Worm (Caenorhabditis elegans): ENCODE data around the gene ani-1.
A peak's percentile ranks its signal among the peaks of the same experiment; 100 is the strongest.

The ani-1 gene

DNA sequence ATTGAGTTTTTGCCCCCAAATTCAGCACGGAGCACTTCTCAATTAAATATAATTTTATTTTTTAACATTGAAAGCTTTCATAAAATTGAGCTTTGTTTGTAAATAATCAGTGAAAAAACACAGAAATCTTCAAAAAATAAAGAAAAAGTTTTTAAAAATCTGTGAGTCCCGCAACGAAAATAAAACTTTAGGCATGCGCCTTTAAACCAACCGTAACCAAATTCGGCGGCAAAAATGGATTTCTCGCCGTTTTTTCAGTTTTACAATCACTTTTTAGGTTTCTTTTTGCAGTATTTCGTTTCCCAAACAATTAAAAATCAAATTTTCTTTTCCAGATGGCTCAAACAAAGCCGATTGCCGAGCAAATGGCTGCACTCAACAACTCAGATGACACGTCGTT lies 26.6 kb downstream of the ani-1 start, which contains the start of gene pie-1 (continued):
- TF ChIP-seq K11D2.4 (GFP tag; IDR thresholded peaks at IDR 0.05) (no peak), nfyb-1 (GFP tag; IDR thresholded peaks at IDR 0.05) (no peak), Y95B8A.8 (GFP tag; IDR thresholded peaks at IDR 0.05) (0 out of 2 replicates have a peak, but pooled peaks have one; percentile 12), tlf-1 (GFP tag; optimal IDR thresholded peaks at IDR 0.05) (peak; percentile 43), hmg-20 (GFP tag; IDR thresholded peaks at IDR 0.05) (no peak), egrh-3 (GFP tag; IDR thresholded peaks at IDR 0.05) (no peak), ama-1 (optimal IDR thresholded peaks at IDR 0.05) (no peak), ama-1 (GFP tag; optimal IDR thresholded peaks at IDR 0.05) (no peak), nhr-120 (GFP tag; IDR thresholded peaks at IDR 0.05) (no peak), B0336.3 (GFP tag; IDR thresholded peaks at IDR 0.05) (no peak), him-1 (tag; optimal IDR thresholded peaks at IDR 0.05) (peak; percentile 90), F57A8.1 (GFP tag; optimal IDR thresholded peaks at IDR 0.05) (no peak), bed-1 (GFP tag; IDR thresholded peaks at IDR 0.05) (no peak), mel-28 (tag; optimal IDR thresholded peaks at IDR 0.05; ENCODE audit: borderline replicate concordance) (no peak)

DNA sequence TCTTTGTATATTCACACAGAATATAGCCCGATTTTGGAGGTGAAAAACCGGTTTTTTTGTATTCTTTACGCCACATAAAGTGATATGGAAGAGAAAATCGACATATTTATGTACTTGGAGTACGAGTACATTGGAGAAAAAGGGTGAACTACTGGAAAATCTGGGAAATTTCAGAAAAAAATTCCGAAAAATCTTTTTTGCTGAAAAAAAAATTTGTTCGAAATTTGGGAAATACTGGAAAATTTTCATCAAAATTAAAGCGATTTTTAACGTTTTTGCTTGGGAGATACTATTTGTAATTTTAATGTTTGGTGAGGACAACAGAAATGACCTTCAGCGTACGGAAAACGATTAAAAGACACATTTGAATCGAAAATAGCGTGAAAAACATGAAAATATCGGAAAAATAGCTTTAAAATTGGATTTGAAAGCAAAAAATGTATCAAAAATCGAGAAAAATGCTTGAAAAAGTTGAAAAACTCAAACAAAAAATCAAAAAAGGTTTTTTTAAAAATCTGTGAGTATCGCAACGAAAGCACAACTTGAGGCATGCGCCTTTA lies 27.2 kb downstream of the ani-1 start:
- TF ChIP-seq madf-3 (GFP tag; IDR thresholded peaks at IDR 0.05): no peak
- no peak for TF ChIP-seq F23B12.7 (tag; optimal IDR thresholded peaks at IDR 0.05; ENCODE audit: insufficient read depth)
- TF ChIP-seq F49E8.2 (tag; optimal IDR thresholded peaks at IDR 0.05; ENCODE audit: insufficient read depth): no peak
- TF ChIP-seq cebp-1 (GFP tag; IDR thresholded peaks at IDR 0.05): no peak
- no peak for TF ChIP-seq cebp-1 (tag; optimal IDR thresholded peaks at IDR 0.05)
- no peak for TF ChIP-seq lin-26 (GFP tag; IDR thresholded peaks at IDR 0.05)
- TF ChIP-seq dpl-1 (GFP tag; optimal IDR thresholded peaks at IDR 0.05): peak; percentile 14
- no peak for TF ChIP-seq ztf-28 (GFP tag; IDR thresholded peaks at IDR 0.05)
- TF ChIP-seq aptf-3 (GFP tag; IDR thresholded peaks at IDR 0.05): no peak
- TF ChIP-seq sdz-38 (tag; optimal IDR thresholded peaks at IDR 0.05): no peak
- no peak for TF ChIP-seq F33H1.4 (GFP tag; IDR thresholded peaks at IDR 0.05)
- no peak for TF ChIP-seq snpc-1.1 (tag; optimal IDR thresholded peaks at IDR 0.05; ENCODE audit: insufficient read depth)
- no peak for TF ChIP-seq T26A5.8 (tag; optimal IDR thresholded peaks at IDR 0.05)
- no peak for TF ChIP-seq ama-1 (optimal IDR thresholded peaks at IDR 0.05)
- peak in 1 of 2 experiments; percentile 65 for TF ChIP-seq ama-1 (GFP tag; optimal IDR thresholded peaks at IDR 0.05)
- no peak for TF ChIP-seq K11D2.4 (GFP tag; IDR thresholded peaks at IDR 0.05)

DNA sequence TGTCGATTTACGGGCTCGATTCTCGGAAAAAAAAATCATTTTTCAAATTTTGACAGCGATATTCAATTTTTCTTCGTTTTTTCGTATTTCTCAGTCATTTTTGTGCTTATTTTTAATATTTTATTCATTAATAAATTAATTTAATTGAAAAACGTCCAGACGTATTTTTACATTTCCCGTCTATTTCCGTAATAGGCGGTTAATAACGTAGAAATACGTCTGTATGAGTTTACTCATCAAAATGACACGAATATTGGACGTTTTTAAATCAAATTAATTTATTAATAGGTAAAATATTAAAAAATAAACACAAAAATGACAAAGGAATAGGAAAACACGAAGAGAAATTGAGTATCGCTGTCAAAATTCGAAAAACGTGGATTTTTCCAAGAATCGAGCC lies 28.5 kb downstream of the ani-1 start:
- TF ChIP-seq lin-35 (GFP tag; optimal IDR thresholded peaks at IDR 0.05): no peak
- no peak for TF ChIP-seq cebp-1 (GFP tag; IDR thresholded peaks at IDR 0.05)
- TF ChIP-seq cebp-1 (tag; optimal IDR thresholded peaks at IDR 0.05): no peak
- no peak for TF ChIP-seq ama-1 (optimal IDR thresholded peaks at IDR 0.05)
- TF ChIP-seq ama-1 (GFP tag; optimal IDR thresholded peaks at IDR 0.05): peak in 1 of 2 experiments; percentile 5

DNA sequence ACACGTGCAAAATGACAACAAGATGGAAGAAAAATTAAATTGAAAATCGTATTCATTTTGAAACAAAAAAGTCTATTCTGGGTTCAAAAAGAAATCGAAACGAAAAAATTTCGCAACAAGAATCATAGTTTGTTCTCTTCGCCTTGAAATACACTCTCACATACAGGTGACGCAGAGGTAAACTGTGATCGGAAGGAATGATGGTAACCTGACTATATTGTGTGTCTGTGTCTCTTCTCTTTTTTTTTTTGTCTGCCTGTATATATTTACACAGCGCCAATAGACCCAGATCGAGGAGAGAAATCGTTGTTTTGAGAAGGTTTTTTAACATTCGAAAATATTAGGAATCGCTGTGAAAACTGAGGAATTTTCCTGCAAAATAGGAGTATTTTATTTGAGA lies 29.1 kb downstream of the ani-1 start:
- TF ChIP-seq pha-4 (tag; optimal IDR thresholded peaks at IDR 0.05) (peak; percentile 71), gei-17 (GFP tag; optimal IDR thresholded peaks at IDR 0.05) (no peak), cebp-1 (GFP tag; IDR thresholded peaks at IDR 0.05) (peak; percentile 90), cebp-1 (tag; optimal IDR thresholded peaks at IDR 0.05) (peak; percentile 92), nhr-27 (tag; optimal IDR thresholded peaks at IDR 0.05) (no peak), hmg-1.2 (GFP tag; IDR thresholded peaks at IDR 0.05) (peak; percentile 20; the same call in 1 of the 2 replicates), nfya-2 (GFP tag; IDR thresholded peaks at IDR 0.05) (no peak), nhr-80 (tag; optimal IDR thresholded peaks at IDR 0.05) (peak; percentile 69), bed-1 (GFP tag; IDR thresholded peaks at IDR 0.05) (no peak), attf-5 (GFP tag; optimal IDR thresholded peaks at IDR 0.05) (peak; percentile 51)

Measured in whole organism, young adult.